Fruit fly (Drosophila melanogaster) whole organism, embryonic: ENCODE data around the gene Eip63E.
A peak's percentile ranks its signal among the peaks of the same experiment; 100 is the strongest.

ENCODE experiments used
- Atf3 ChIP-seq: fragments of 200-800 bp; sonication (Bioruptor generic); optimal IDR thresholded peaks from 3 replicates; lab custom pipeline; 2016; ENCODE audit warnings: missing biosample characterization, missing genetic modification characterization
- B-H1 ChIP-seq: fragments of 200-800 bp; sonication (Bioruptor generic); IDR thresholded peaks from 3 replicates; pipeline ENCODE4 v1.3.6; 2022; ENCODE audit warnings: missing biosample characterization, missing genetic modification characterization
- CG10147 ChIP-seq: fragments of 200-800 bp; sonication (Bioruptor generic); optimal IDR thresholded peaks from 2 replicates; lab custom pipeline; 2019; ENCODE audit warnings: missing biosample characterization, mild to moderate bottlenecking, missing genetic modification characterization, moderate library complexity
- CG10267 ChIP-seq: fragments of 200-800 bp; sonication (Bioruptor generic); optimal IDR thresholded peaks from 2 replicates; lab custom pipeline; 2018; ENCODE audit warnings: missing biosample characterization, mild to moderate bottlenecking, missing genetic modification characterization, moderate library complexity
- CG11723 ChIP-seq: fragments of 200-800 bp; sonication (Bioruptor generic); optimal IDR thresholded peaks from 2 replicates; lab custom pipeline; 2017; ENCODE audit warnings: missing biosample characterization, mild to moderate bottlenecking, missing genetic modification characterization
- CG12071 ChIP-seq: fragments of 200-800 bp; sonication (Bioruptor generic); optimal IDR thresholded peaks from 3 replicates; lab custom pipeline; 2018; ENCODE audit warnings: missing biosample characterization, mild to moderate bottlenecking, missing genetic modification characterization
- CG12155 ChIP-seq: fragments of 200-800 bp; sonication (Bioruptor generic); optimal IDR thresholded peaks from 3 replicates; lab custom pipeline; 2016; ENCODE audit warnings: missing biosample characterization, missing genetic modification characterization
- CG12391 ChIP-seq: fragments of 200-800 bp; sonication (Bioruptor generic); optimal IDR thresholded peaks from 3 replicates; lab custom pipeline; 2018; ENCODE audit warnings: missing biosample characterization, mild to moderate bottlenecking, missing genetic modification characterization, moderate library complexity
- CG13424 ChIP-seq: fragments of 200-800 bp; sonication (Bioruptor generic); optimal IDR thresholded peaks from 2 replicates; lab custom pipeline; 2019; ENCODE audit warnings: missing biosample characterization, mild to moderate bottlenecking, missing genetic modification characterization, moderate library complexity
- CG13624 ChIP-seq: fragments of 200-800 bp; sonication (Bioruptor generic); optimal IDR thresholded peaks from 2 replicates; lab custom pipeline; 2016; ENCODE audit warnings: missing biosample characterization, missing genetic modification characterization
- CG13775 ChIP-seq: fragments of 200-800 bp; sonication (Bioruptor generic); optimal IDR thresholded peaks from 3 replicates; lab custom pipeline; 2017; ENCODE audit warnings: missing biosample characterization, mild to moderate bottlenecking, missing genetic modification characterization
- CG14050 ChIP-seq: fragments of 200-800 bp; sonication (Bioruptor generic); IDR thresholded peaks from 3 replicates; pipeline ENCODE4 v1.3.6; 2022; ENCODE audit warnings: missing biosample characterization, missing genetic modification characterization
- CG16815 ChIP-seq: fragments of 200-800 bp; sonication (Bioruptor generic); optimal IDR thresholded peaks from 3 replicates; lab custom pipeline; 2017; ENCODE audit warnings: missing biosample characterization, mild to moderate bottlenecking, missing genetic modification characterization
- CG17385 ChIP-seq: fragments of 200-800 bp; sonication (Bioruptor generic); optimal IDR thresholded peaks from 3 replicates; lab custom pipeline; 2018; ENCODE audit warnings: missing biosample characterization, mild to moderate bottlenecking, missing genetic modification characterization
- CG17829 ChIP-seq: fragments of 200-800 bp; optimal IDR thresholded peaks from 2 replicates; lab custom pipeline; 2019; ENCODE audit warnings: missing biosample characterization, mild to moderate bottlenecking, missing genetic modification characterization, moderate library complexity
- CG1792 ChIP-seq: fragments of 200-800 bp; sonication (Bioruptor generic); optimal IDR thresholded peaks from 2 replicates; lab custom pipeline; 2016; ENCODE audit warnings: missing biosample characterization, missing genetic modification characterization
- CG18764 ChIP-seq: fragments of 200-800 bp; sonication (Bioruptor generic); optimal IDR thresholded peaks from 3 replicates; lab custom pipeline; 2016; ENCODE audit warnings: missing biosample characterization, missing genetic modification characterization
- CG30431 ChIP-seq: fragments of 200-800 bp; sonication (Bioruptor generic); optimal IDR thresholded peaks from 2 replicates; lab custom pipeline; 2017; ENCODE audit warnings: missing biosample characterization, missing genetic modification characterization
- CG5953 ChIP-seq: fragments of 200-800 bp; sonication (Bioruptor generic); IDR thresholded peaks from 2 replicates; pipeline ENCODE4 v1.3.6; 2022; ENCODE audit warnings: missing biosample characterization, missing genetic modification characterization
- CG6272 ChIP-seq: fragments of 200-800 bp; sonication (Bioruptor generic); IDR thresholded peaks from 2 replicates; pipeline ENCODE4 v1.3.6; 2022; ENCODE audit warnings: missing biosample characterization, missing genetic modification characterization
- CG6813 ChIP-seq: fragments of 200-800 bp; sonication (Bioruptor generic); optimal IDR thresholded peaks from 2 replicates; lab custom pipeline; 2017; ENCODE audit warnings: missing biosample characterization, missing genetic modification characterization, mild to moderate bottlenecking, moderate library complexity, missing genetic modification reagents
- CG8478 ChIP-seq: fragments of >200 bp; optimal IDR thresholded peaks from 2 replicates; lab custom pipeline; 2018
- CG8924 ChIP-seq: fragments of 200-800 bp; optimal IDR thresholded peaks from 3 replicates; lab custom pipeline; 2019; ENCODE audit warnings: missing biosample characterization, mild to moderate bottlenecking, missing genetic modification characterization, moderate library complexity
- CG9215 ChIP-seq: fragments of 200-800 bp; sonication (Bioruptor generic); IDR thresholded peaks from 2 replicates; pipeline ENCODE4 v1.3.6; 2022; ENCODE audit warnings: missing biosample characterization, missing genetic modification characterization
- Camta ChIP-seq: fragments of 200-800 bp; sonication (Bioruptor generic); optimal IDR thresholded peaks from 2 replicates; lab custom pipeline; 2016; ENCODE audit warnings: missing biosample characterization, missing genetic modification characterization
- Dll ChIP-seq: fragments of 200-800 bp; sonication (Bioruptor generic); IDR thresholded peaks from 4 replicates; pipeline ENCODE4 v1.3.6; 2022; ENCODE audit warnings: missing biosample characterization, missing genetic modification characterization; ENCODE audit not compliant: partially characterized antibody
- Dref ChIP-seq: fragments of 200-800 bp; sonication (Bioruptor generic); IDR thresholded peaks from 2 replicates; pipeline ENCODE4 v1.3.6; 2022; ENCODE audit warnings: missing biosample characterization, missing genetic modification characterization
- Drgx ChIP-seq: fragments of 200-800 bp; sonication (Bioruptor generic); IDR thresholded peaks from 2 replicates; pipeline ENCODE4 v1.3.6; 2022; ENCODE audit warnings: missing biosample characterization, missing genetic modification characterization
- Eip74EF ChIP-seq, 2 experiments: fragments of 200-800 bp in 1 of 2; fragments of >200 bp in 1 of 2; sonication (Bioruptor generic) in 1 of 2; optimal IDR thresholded peaks; 2 replicates each; lab custom pipeline; 2017 to 2019; ENCODE audit warnings: missing biosample characterization in 2 of 2, missing genetic modification characterization in 2 of 2, mild to moderate bottlenecking in 1 of 2, moderate library complexity in 1 of 2
- Fer1 ChIP-seq: fragments of 200-800 bp; sonication (Bioruptor generic); optimal IDR thresholded peaks from 2 replicates; lab custom pipeline; 2017; ENCODE audit warnings: missing biosample characterization, mild to moderate bottlenecking, missing genetic modification characterization
- Gug ChIP-seq: fragments of 200-800 bp; sonication (Bioruptor generic); IDR thresholded peaks from 4 replicates; pipeline ENCODE4 v1.3.6; 2022; ENCODE audit warnings: missing biosample characterization, missing genetic modification characterization
- H2.0 ChIP-seq: fragments of 200-800 bp; sonication (Bioruptor generic); IDR thresholded peaks from 2 replicates; pipeline ENCODE4 v1.3.6; 2022; ENCODE audit warnings: missing biosample characterization, missing genetic modification characterization
- HmgD ChIP-seq: fragments of 200-800 bp; sonication (Bioruptor generic); optimal IDR thresholded peaks from 3 replicates; lab custom pipeline; 2016; ENCODE audit warnings: missing biosample characterization, missing genetic modification characterization
- Hmx ChIP-seq: fragments of 200-800 bp; sonication (Bioruptor generic); optimal IDR thresholded peaks from 2 replicates; lab custom pipeline; 2016; ENCODE audit warnings: missing biosample characterization, missing genetic modification characterization
- NfI ChIP-seq: fragments of 200-800 bp; sonication (Bioruptor generic); optimal IDR thresholded peaks from 3 replicates; lab custom pipeline; 2018; ENCODE audit warnings: missing biosample characterization, mild to moderate bottlenecking, missing genetic modification characterization, moderate library complexity
- Rfx ChIP-seq: fragments of 200-800 bp; sonication (Bioruptor generic); IDR thresholded peaks from 2 replicates; pipeline ENCODE4 v1.3.6; 2022; ENCODE audit warnings: missing biosample characterization, missing genetic modification characterization
- ara ChIP-seq: fragments of 200-800 bp; sonication (Bioruptor generic); IDR thresholded peaks from 2 replicates; pipeline ENCODE4 v1.3.6; 2022; ENCODE audit warnings: missing biosample characterization, missing genetic modification characterization
- ato ChIP-seq: fragments of 200-800 bp; sonication (Bioruptor generic); IDR thresholded peaks from 2 replicates; pipeline ENCODE4 v1.3.6; 2022; ENCODE audit warnings: missing biosample characterization, missing genetic modification characterization; ENCODE audit not compliant: partially characterized antibody
- chif ChIP-seq, 2 experiments: fragments of 200-800 bp; sonication (Bioruptor generic); optimal IDR thresholded peaks; 3 replicates each; lab custom pipeline; 2016; ENCODE audit warnings: missing biosample characterization in 2 of 2, missing genetic modification characterization in 2 of 2
- ci ChIP-seq: fragments of 200-800 bp; sonication (Bioruptor generic); IDR thresholded peaks from 3 replicates; pipeline ENCODE4 v1.3.6; 2022; ENCODE audit warnings: missing biosample characterization, missing genetic modification characterization
- ems ChIP-seq: fragments of 200-800 bp; sonication (Bioruptor generic); optimal IDR thresholded peaks from 3 replicates; lab custom pipeline; 2016; ENCODE audit warnings: missing biosample characterization, missing genetic modification characterization
- exex ChIP-seq: fragments of 200-800 bp; sonication (Bioruptor generic); optimal IDR thresholded peaks from 4 replicates; lab custom pipeline; 2018; ENCODE audit warnings: missing biosample characterization, mild to moderate bottlenecking, missing genetic modification characterization, moderate library complexity
- jumu ChIP-seq: fragments of 200-800 bp; sonication (Bioruptor generic); optimal IDR thresholded peaks from 3 replicates; lab custom pipeline; 2016; ENCODE audit warnings: missing biosample characterization, missing genetic modification characterization
- klu ChIP-seq: fragments of 200-800 bp; sonication (Bioruptor generic); IDR thresholded peaks from 2 replicates; pipeline ENCODE4 v1.3.6; 2022; ENCODE audit warnings: missing biosample characterization, missing genetic modification characterization
- ro ChIP-seq: fragments of 200-800 bp; sonication (Bioruptor generic); IDR thresholded peaks from 2 replicates; pipeline ENCODE4 v1.3.6; 2022; ENCODE audit warnings: missing biosample characterization, missing genetic modification characterization
- sc ChIP-seq, 3 experiments: fragments of >200 bp in 2 of 3; fragments of 200-800 bp in 1 of 3; sonication (Bioruptor generic) in 1 of 3; optimal IDR thresholded peaks; 2 replicates in 2 of 3; 3 replicates in 1 of 3; lab custom pipeline; 2017; ENCODE audit warnings: mild to moderate bottlenecking in 1 of 3, missing biosample characterization in 1 of 3, missing genetic modification characterization in 1 of 3, missing genetic modification reagents in 1 of 3
- stc ChIP-seq: fragments of 200-800 bp; sonication (Bioruptor generic); IDR thresholded peaks from 2 replicates; pipeline ENCODE4 v1.3.6; 2022; ENCODE audit warnings: missing biosample characterization, missing genetic modification characterization
- tgo ChIP-seq: fragments of 200-800 bp; sonication (Bioruptor generic); IDR thresholded peaks from 3 replicates; pipeline ENCODE4 v1.3.6; 2022; ENCODE audit warnings: missing biosample characterization, missing genetic modification characterization
- tup ChIP-seq: fragments of 200-800 bp; sonication (Bioruptor generic); optimal IDR thresholded peaks from 2 replicates; lab custom pipeline; 2016; ENCODE audit warnings: missing biosample characterization, mild to moderate bottlenecking, missing genetic modification characterization, moderate library complexity
- twi ChIP-seq: fragments of 200-800 bp; optimal IDR thresholded peaks from 2 replicates; lab custom pipeline; 2019; ENCODE audit warnings: missing biosample characterization, mild to moderate bottlenecking, missing genetic modification characterization, moderate library complexity
- tx ChIP-seq: fragments of 200-800 bp; sonication (Bioruptor generic); optimal IDR thresholded peaks from 2 replicates; lab custom pipeline; 2016; ENCODE audit warnings: missing biosample characterization, missing genetic modification characterization

The Eip63E gene

dm6 chr3L:3556409-3556808, 40.9 kb downstream of the Eip63E start (continued):
- no peak for TF ChIP-seq ro
- no peak for TF ChIP-seq ato (GFP tag; lab: Robert Waterston, UW)
- TF ChIP-seq ci (GFP tag; lab: Robert Waterston, UW): no peak
- TF ChIP-seq Atf3 (GFP tag; lab: Kevin White, UChicago): peak; percentile 3
- TF ChIP-seq CG12391 (tag; lab: Kevin White, UChicago): peak; percentile 53
- TF ChIP-seq CG16815: peak; percentile 45
- TF ChIP-seq tx: peak; percentile 24
- 0 out of 2 replicates have a peak, but pooled peaks have one; percentile 15 for TF ChIP-seq ara (GFP tag; lab: Robert Waterston, UW)
- peak; percentile 8 for TF ChIP-seq CG12155 (GFP tag; lab: Kevin White, UChicago)
- TF ChIP-seq klu (GFP tag; lab: Robert Waterston, UW): 0 out of 2 replicates have a peak, but pooled peaks have one; percentile 13
- TF ChIP-seq CG8478: no peak
- peak; percentile 43 for TF ChIP-seq NfI
- TF ChIP-seq CG8924 (tag; lab: Kevin White, UChicago): peak; percentile 57
- peak; percentile 59; the same call in 1 of the 2 replicates for TF ChIP-seq CG9215 (GFP tag; lab: Robert Waterston, UW)
- TF ChIP-seq sc (optimal IDR thresholded peaks at IDR 0.05; lab: Kevin White, UChicago): no peak
- TF ChIP-seq sc (GFP tag; optimal IDR thresholded peaks at IDR 0.05; lab: Kevin White, UChicago): peak; percentile 44
- TF ChIP-seq CG10147 (GFP tag; lab: Kevin White, UChicago): peak; percentile 29
- peak; percentile 48; the same call in 2 of the 3 replicates for TF ChIP-seq tgo (GFP tag; lab: Robert Waterston, UW)
- TF ChIP-seq Dll: no peak
- TF ChIP-seq CG6272: no peak
- TF ChIP-seq ems (GFP tag; lab: Kevin White, UChicago): peak; percentile 21
- TF ChIP-seq Camta (GFP tag; lab: Kevin White, UChicago): peak; percentile 63
- TF ChIP-seq CG5953: no peak
- TF ChIP-seq Rfx (GFP tag; lab: Robert Waterston, UW): peak; percentile 64
- TF ChIP-seq Dref (GFP tag; lab: Robert Waterston, UW): no peak
- TF ChIP-seq Fer1: peak; percentile 50
- peak; percentile 30 for TF ChIP-seq CG10267 (tag; lab: Kevin White, UChicago)
- TF ChIP-seq CG13424 (tag; lab: Kevin White, UChicago): peak; percentile 67
- peak; percentile 15 for TF ChIP-seq CG18764 (GFP tag; lab: Kevin White, UChicago)
- TF ChIP-seq chif (GFP tag; optimal IDR thresholded peaks at IDR 0.05; lab: Kevin White, UChicago): peak; percentile 33 to 67
- peak; percentile 39 for TF ChIP-seq twi (tag; lab: Kevin White, UChicago)
- TF ChIP-seq exex (tag; lab: Kevin White, UChicago): peak; percentile 5
- TF ChIP-seq jumu (GFP tag; lab: Kevin White, UChicago): no peak
- TF ChIP-seq Drgx (GFP tag; lab: Robert Waterston, UW): peak; percentile 60; the same call in 1 of the 2 replicates
- no peak for TF ChIP-seq CG14050
- peak; percentile 28 for TF ChIP-seq tup (GFP tag; lab: Kevin White, UChicago)
- TF ChIP-seq H2.0 (GFP tag; lab: Robert Waterston, UW): 0 out of 2 replicates have a peak, but pooled peaks have one; percentile 6
- peak; percentile 10 for TF ChIP-seq CG30431 (GFP tag; lab: Kevin White, UChicago)
- no peak for TF ChIP-seq CG13624 (GFP tag; lab: Kevin White, UChicago)
- no peak for TF ChIP-seq stc
- peak; percentile 43 for TF ChIP-seq CG17385 (GFP tag; lab: Kevin White, UChicago)
- no peak for TF ChIP-seq Hmx (GFP tag; lab: Kevin White, UChicago)
- peak in 1 of 2 experiments; percentile 58 for TF ChIP-seq Eip74EF (GFP tag; optimal IDR thresholded peaks at IDR 0.05; lab: Kevin White, UChicago)
- peak; percentile 28 for TF ChIP-seq CG13775 (GFP tag; lab: Kevin White, UChicago)
- no peak for TF ChIP-seq CG1792 (GFP tag; lab: Kevin White, UChicago)
- TF ChIP-seq Gug (GFP tag; lab: Robert Waterston, UW): 0 out of 4 replicates have a peak, but pooled peaks have one; percentile 30
- peak; percentile 48 for TF ChIP-seq CG17829 (tag; lab: Kevin White, UChicago)
- TF ChIP-seq CG12071 (GFP tag; lab: Kevin White, UChicago): peak; percentile 29
- peak; percentile 41 for TF ChIP-seq CG11723 (GFP tag; lab: Kevin White, UChicago)
- TF ChIP-seq HmgD: peak; percentile 2
- TF ChIP-seq B-H1: peak; percentile 25; the same call in 2 of the 3 replicates
- TF ChIP-seq CG6813 (GFP tag; lab: Kevin White, UChicago): no peak
